Fruit fly (Drosophila melanogaster) whole organism, embryonic: ENCODE results near the gene arm.

Experiments
- Bdp1 ChIP-seq: fragments of 200-800 bp; sonication (Bioruptor generic); optimal IDR thresholded peaks from 3 replicates; lab custom pipeline; 2016; ENCODE audit warnings: missing biosample characterization, missing genetic modification characterization
- CG10147 ChIP-seq: fragments of 200-800 bp; sonication (Bioruptor generic); optimal IDR thresholded peaks from 2 replicates; lab custom pipeline; 2019; ENCODE audit warnings: missing biosample characterization, mild to moderate bottlenecking, missing genetic modification characterization, moderate library complexity
- CG10366 ChIP-seq: fragments of 200-800 bp; sonication (Bioruptor generic); IDR thresholded peaks from 2 replicates; pipeline ENCODE4 v1.3.6; 2022; ENCODE audit warnings: missing biosample characterization, missing genetic modification characterization
- CG7372 ChIP-seq: fragments of 200-800 bp; sonication (Bioruptor generic); IDR thresholded peaks from 2 replicates; pipeline ENCODE4 v1.3.6; 2022; ENCODE audit warnings: missing biosample characterization, missing genetic modification characterization
- CG9609 ChIP-seq: fragments of 200-800 bp; sonication (Bioruptor generic); optimal IDR thresholded peaks from 3 replicates; lab custom pipeline; 2016; ENCODE audit warnings: missing biosample characterization, missing genetic modification characterization
- Deaf1 ChIP-seq: fragments of 200-800 bp; optimal IDR thresholded peaks from 3 replicates; lab custom pipeline; 2019; ENCODE audit warnings: missing biosample characterization, mild to moderate bottlenecking, missing genetic modification characterization, moderate library complexity
- ac ChIP-seq: fragments of 200-800 bp; sonication (Bioruptor generic); optimal IDR thresholded peaks from 3 replicates; lab custom pipeline; 2017; ENCODE audit warnings: missing biosample characterization, mild to moderate bottlenecking, missing genetic modification characterization
- slbo ChIP-seq: fragments of 200-800 bp; sonication (Bioruptor generic); IDR thresholded peaks from 2 replicates; pipeline ENCODE4 v1.3.6; 2022; ENCODE audit warnings: missing biosample characterization, missing genetic modification characterization
- usp ChIP-seq: fragments of >200 bp; optimal IDR thresholded peaks from 2 replicates; lab custom pipeline; 2017; ENCODE audit warnings: missing biosample characterization, missing genetic modification characterization
- zen2 ChIP-seq: fragments of 200-800 bp; sonication (Bioruptor generic); IDR thresholded peaks from 3 replicates; pipeline ENCODE4 v1.3.6; 2022; ENCODE audit warnings: missing biosample characterization, missing genetic modification characterization; ENCODE audit not compliant: partially characterized antibody

DNA sequence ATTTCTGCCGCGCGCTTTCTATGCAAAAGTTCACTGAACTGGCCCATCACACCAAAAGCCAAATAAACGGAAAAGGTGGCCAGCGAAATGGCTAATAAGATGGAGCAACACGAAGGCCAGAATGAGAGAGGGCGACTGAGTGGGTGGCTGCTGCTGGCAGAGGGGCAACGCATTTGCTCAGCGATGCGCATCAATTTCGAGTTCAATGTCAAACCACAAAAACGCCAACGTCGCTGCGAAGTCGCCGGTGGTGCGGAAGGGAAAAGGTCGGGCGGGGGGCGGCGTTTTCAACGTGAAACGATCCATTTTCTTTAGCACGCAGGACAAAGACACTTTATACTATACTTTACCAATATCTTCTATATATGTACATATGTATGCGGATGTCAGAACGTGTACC is 49.2 kb upstream of the arm start:
- TF ChIP-seq ac (no peak), CG10366 (GFP tag; lab: Robert Waterston, UW) (no peak), Bdp1 (GFP tag; lab: Kevin White, UChicago) (no peak), slbo (GFP tag; lab: Robert Waterston, UW) (no peak), CG7372 (GFP tag; lab: Robert Waterston, UW) (no peak), zen2 (GFP tag; lab: Robert Waterston, UW) (no peak), Deaf1 (tag; lab: Kevin White, UChicago) (no peak), CG9609 (GFP tag; lab: Kevin White, UChicago) (no peak), CG10147 (GFP tag; lab: Kevin White, UChicago) (no peak), usp (GFP tag; lab: Kevin White, UChicago) (no peak)
